Fruit fly (Drosophila melanogaster) whole organism, adult: ENCODE results near the gene mRRF2.

Experiments used
- CG11617 ChIP-seq: fragments of 200-800 bp; sonication (Bioruptor generic); optimal IDR thresholded peaks from 2 replicates; lab custom pipeline; 2017; ENCODE audit warnings: mild to moderate bottlenecking, missing biosample characterization, missing genetic modification reagents, missing genetic modification characterization
- CG12768 ChIP-seq: fragments of 200-800 bp; sonication (Bioruptor generic); optimal IDR thresholded peaks from 2 replicates; lab custom pipeline; 2017; ENCODE audit warnings: missing biosample characterization, missing genetic modification characterization, mild to moderate bottlenecking, moderate library complexity, missing genetic modification reagents
- CG14711 ChIP-seq: fragments of 200-800 bp; sonication (Bioruptor generic); optimal IDR thresholded peaks from 2 replicates; lab custom pipeline; 2018; ENCODE audit warnings: missing biosample characterization, mild to moderate bottlenecking, missing genetic modification characterization, moderate library complexity
- CG1620 ChIP-seq: fragments of 200-800 bp; sonication (Bioruptor generic); optimal IDR thresholded peaks from 2 replicates; lab custom pipeline; 2016; ENCODE audit warnings: missing biosample characterization, missing genetic modification characterization
- CG5204 ChIP-seq: fragments of 200-800 bp; sonication (Bioruptor generic); optimal IDR thresholded peaks from 2 replicates; lab custom pipeline; 2016; ENCODE audit warnings: missing biosample characterization, missing genetic modification characterization
- CG7101 ChIP-seq: fragments of 200-800 bp; sonication (Bioruptor generic); optimal IDR thresholded peaks from 2 replicates; lab custom pipeline; 2018; ENCODE audit warnings: missing biosample characterization, mild to moderate bottlenecking, missing genetic modification characterization, moderate library complexity
- Crg-1 ChIP-seq: fragments of 200-800 bp; sonication (Bioruptor generic); optimal IDR thresholded peaks from 2 replicates; lab custom pipeline; 2016; ENCODE audit warnings: missing biosample characterization, missing genetic modification characterization
- Hr96 ChIP-seq: fragments of 200-800 bp; sonication (Bioruptor generic); optimal IDR thresholded peaks from 2 replicates; lab custom pipeline; 2016; ENCODE audit warnings: missing biosample characterization, missing genetic modification characterization
- bab1 ChIP-seq: fragments of 200-800 bp; sonication (Bioruptor generic); optimal IDR thresholded peaks from 3 replicates; lab custom pipeline; 2019; ENCODE audit warnings: missing biosample characterization, mild to moderate bottlenecking, missing genetic modification characterization, moderate library complexity
- cnc ChIP-seq, 2 experiments: fragments of >200 bp; optimal IDR thresholded peaks; 2 replicates each; lab custom pipeline; 2017
- kay ChIP-seq: fragments of 200-800 bp; sonication (Bioruptor generic); peaks from one replicate; lab custom pipeline; 2016; ENCODE audit warnings: missing biosample characterization, missing genetic modification characterization, borderline replicate concordance
- pad ChIP-seq: fragments of 200-800 bp; sonication (Bioruptor generic); optimal IDR thresholded peaks from 3 replicates; lab custom pipeline; 2017; ENCODE audit warnings: missing biosample characterization, missing genetic modification characterization, mild to moderate bottlenecking, moderate library complexity, missing genetic modification reagents
- tj ChIP-seq: fragments of 200-800 bp; sonication (Bioruptor generic); optimal IDR thresholded peaks from 3 replicates; lab custom pipeline; 2017; ENCODE audit warnings: missing biosample characterization, mild to moderate bottlenecking, missing genetic modification characterization, moderate library complexity

- TF ChIP-seq CG12768 (GFP tag; lab: Kevin White, UChicago) (no peak), Hr96 (GFP tag; lab: Kevin White, UChicago) (no peak), tj (no peak), kay (no peak), CG7101 (tag; lab: Kevin White, UChicago) (no peak), Crg-1 (no peak), cnc (optimal IDR thresholded peaks at IDR 0.05; lab: Kevin White, UChicago) (no peak), CG1620 (no peak), CG5204 (GFP tag; lab: Kevin White, UChicago) (no peak), CG11617 (GFP tag; lab: Kevin White, UChicago) (no peak), pad (GFP tag; lab: Kevin White, UChicago) (no peak), bab1 (GFP tag; lab: Kevin White, UChicago) (no peak), CG14711 (tag; lab: Kevin White, UChicago) (no peak)
Measured at dm6 chr3R:22576979-22577378, 36.5 kb upstream of the mRRF2 start.
